Worm (Caenorhabditis elegans) whole organism, late embryonic: ENCODE results near the gene F40G12.4.

Source experiments
- K02D7.2 ChIP-seq: sonication (generic microtip); optimal IDR thresholded peaks from 2 replicates; lab custom pipeline; 2017; ENCODE audit warnings: mild to moderate bottlenecking, missing genetic modification characterization, missing compliant biosample characterization
- ama-1 ChIP-seq: fragments of 150-350 bp; optimal IDR thresholded peaks from 2 replicates; lab custom pipeline; 2014
- ceh-24 ChIP-seq: sonication (generic microtip); optimal IDR thresholded peaks from 2 replicates; lab custom pipeline; 2016; ENCODE audit warnings: mild to moderate bottlenecking, missing genetic modification characterization, missing compliant biosample characterization
- ceh-9 ChIP-seq: sonication (generic microtip); optimal IDR thresholded peaks from 2 replicates; lab custom pipeline; 2016; ENCODE audit warnings: mild to moderate bottlenecking, missing genetic modification characterization, inconsistent platforms, missing compliant biosample characterization
- hlh-30 ChIP-seq: sonication (generic microtip); optimal IDR thresholded peaks from 2 replicates; lab custom pipeline; 2017; ENCODE audit warnings: antibody characterized with exemption, missing genetic modification characterization, missing compliant biosample characterization; ENCODE audit not compliant: insufficient read depth
- pha-4 ChIP-seq: fragments of 150-350 bp; optimal IDR thresholded peaks from 2 replicates; lab custom pipeline; 2018; ENCODE audit warnings: missing biosample characterization, missing genetic modification reagents, missing genetic modification characterization
- ref-2 ChIP-seq: sonication (generic microtip); optimal IDR thresholded peaks from 2 replicates; lab custom pipeline; 2016; ENCODE audit warnings: missing genetic modification characterization, missing compliant biosample characterization
- sox-2 ChIP-seq: fragments of 200-800 bp; sonication (Bioruptor generic); IDR thresholded peaks from 2 replicates; pipeline ENCODE4 v1.3.6; 2022; ENCODE audit warnings: missing genetic modification reagents, missing genetic modification characterization, missing compliant biosample characterization
- zip-5 ChIP-seq: sonication (generic microtip); optimal IDR thresholded peaks from 2 replicates; lab custom pipeline; 2016; ENCODE audit warnings: missing genetic modification characterization, missing compliant biosample characterization

- no peak for TF ChIP-seq ref-2 (tag; lab: Kevin White, UChicago)
- no peak for TF ChIP-seq hlh-30
- TF ChIP-seq pha-4 (tag; lab: Kevin White, UChicago): no peak
- no peak for TF ChIP-seq K02D7.2 (tag; lab: Kevin White, UChicago)
- no peak for TF ChIP-seq ama-1
- no peak for TF ChIP-seq ceh-24
- TF ChIP-seq sox-2 (GFP tag; lab: Robert Waterston, UW): no peak
- TF ChIP-seq zip-5 (tag; lab: Kevin White, UChicago): no peak
- no peak for TF ChIP-seq ceh-9 (tag; lab: Kevin White, UChicago)
These were observed 25.2 kb upstream of the F40G12.4 start, which contains the start of gene F14D7.2 for ce11 chrV:14293667-14294194.
